Fruit fly (Drosophila melanogaster) whole organism, adult: Measurements from ENCODE around the gene CG8563.
A peak's percentile ranks its signal among the peaks of the same experiment; 100 is the strongest.

Experiments used
- CG11617 ChIP-seq: fragments of 200-800 bp; sonication (Bioruptor generic); optimal IDR thresholded peaks from 2 replicates; lab custom pipeline; 2017; ENCODE audit warnings: mild to moderate bottlenecking, missing biosample characterization, missing genetic modification reagents, missing genetic modification characterization
- CG12768 ChIP-seq: fragments of 200-800 bp; sonication (Bioruptor generic); optimal IDR thresholded peaks from 2 replicates; lab custom pipeline; 2017; ENCODE audit warnings: missing biosample characterization, missing genetic modification characterization, mild to moderate bottlenecking, moderate library complexity, missing genetic modification reagents
- CG14711 ChIP-seq: fragments of 200-800 bp; sonication (Bioruptor generic); optimal IDR thresholded peaks from 2 replicates; lab custom pipeline; 2018; ENCODE audit warnings: missing biosample characterization, mild to moderate bottlenecking, missing genetic modification characterization, moderate library complexity
- CG1620 ChIP-seq: fragments of 200-800 bp; sonication (Bioruptor generic); optimal IDR thresholded peaks from 2 replicates; lab custom pipeline; 2016; ENCODE audit warnings: missing biosample characterization, missing genetic modification characterization
- CG33017 ChIP-seq: fragments of 200-800 bp; sonication (Bioruptor generic); optimal IDR thresholded peaks from 2 replicates; lab custom pipeline; 2018; ENCODE audit warnings: missing biosample characterization, mild to moderate bottlenecking, missing genetic modification characterization, moderate library complexity
- CG5204 ChIP-seq: fragments of 200-800 bp; sonication (Bioruptor generic); optimal IDR thresholded peaks from 2 replicates; lab custom pipeline; 2016; ENCODE audit warnings: missing biosample characterization, missing genetic modification characterization
- CG7045 ChIP-seq: fragments of 200-800 bp; sonication (Bioruptor generic); optimal IDR thresholded peaks from 2 replicates; lab custom pipeline; 2017; ENCODE audit warnings: missing biosample characterization, mild to moderate bottlenecking, missing genetic modification characterization
- CG7101 ChIP-seq: fragments of 200-800 bp; sonication (Bioruptor generic); optimal IDR thresholded peaks from 2 replicates; lab custom pipeline; 2018; ENCODE audit warnings: missing biosample characterization, mild to moderate bottlenecking, missing genetic modification characterization, moderate library complexity
- Clk ChIP-seq: fragments of 200-800 bp; sonication (Bioruptor generic); optimal IDR thresholded peaks from 2 replicates; lab custom pipeline; 2017; ENCODE audit warnings: missing biosample characterization, missing genetic modification characterization
- Crg-1 ChIP-seq: fragments of 200-800 bp; sonication (Bioruptor generic); optimal IDR thresholded peaks from 2 replicates; lab custom pipeline; 2016; ENCODE audit warnings: missing biosample characterization, missing genetic modification characterization
- Hr96 ChIP-seq: fragments of 200-800 bp; sonication (Bioruptor generic); optimal IDR thresholded peaks from 2 replicates; lab custom pipeline; 2016; ENCODE audit warnings: missing biosample characterization, missing genetic modification characterization
- Mnt ChIP-seq: fragments of 200-800 bp; sonication (Bioruptor generic); optimal IDR thresholded peaks from 2 replicates; lab custom pipeline; 2016; ENCODE audit warnings: missing biosample characterization, mild to moderate bottlenecking, missing genetic modification characterization
- bab1 ChIP-seq: fragments of 200-800 bp; sonication (Bioruptor generic); optimal IDR thresholded peaks from 3 replicates; lab custom pipeline; 2019; ENCODE audit warnings: missing biosample characterization, mild to moderate bottlenecking, missing genetic modification characterization, moderate library complexity
- cic ChIP-seq: fragments of 200-800 bp; sonication (Bioruptor generic); optimal IDR thresholded peaks from 2 replicates; lab custom pipeline; 2017; ENCODE audit warnings: missing biosample characterization, mild to moderate bottlenecking, missing genetic modification characterization, moderate library complexity
- cnc ChIP-seq, 2 experiments: fragments of >200 bp; optimal IDR thresholded peaks; 2 replicates each; lab custom pipeline; 2017
- kay ChIP-seq: fragments of 200-800 bp; sonication (Bioruptor generic); peaks from one replicate; lab custom pipeline; 2016; ENCODE audit warnings: missing biosample characterization, missing genetic modification characterization, borderline replicate concordance
- ovo ChIP-seq: fragments of 200-800 bp; sonication (Bioruptor generic); optimal IDR thresholded peaks from 2 replicates; lab custom pipeline; 2016; ENCODE audit warnings: missing biosample characterization, missing genetic modification characterization
- pad ChIP-seq: fragments of 200-800 bp; sonication (Bioruptor generic); optimal IDR thresholded peaks from 3 replicates; lab custom pipeline; 2017; ENCODE audit warnings: missing biosample characterization, missing genetic modification characterization, mild to moderate bottlenecking, moderate library complexity, missing genetic modification reagents
- tj ChIP-seq: fragments of 200-800 bp; sonication (Bioruptor generic); optimal IDR thresholded peaks from 3 replicates; lab custom pipeline; 2017; ENCODE audit warnings: missing biosample characterization, mild to moderate bottlenecking, missing genetic modification characterization, moderate library complexity
- toe ChIP-seq: fragments of 200-800 bp; sonication (Bioruptor generic); optimal IDR thresholded peaks from 2 replicates; lab custom pipeline; 2016; ENCODE audit warnings: missing biosample characterization, missing genetic modification characterization

The CG8563 gene

DNA sequence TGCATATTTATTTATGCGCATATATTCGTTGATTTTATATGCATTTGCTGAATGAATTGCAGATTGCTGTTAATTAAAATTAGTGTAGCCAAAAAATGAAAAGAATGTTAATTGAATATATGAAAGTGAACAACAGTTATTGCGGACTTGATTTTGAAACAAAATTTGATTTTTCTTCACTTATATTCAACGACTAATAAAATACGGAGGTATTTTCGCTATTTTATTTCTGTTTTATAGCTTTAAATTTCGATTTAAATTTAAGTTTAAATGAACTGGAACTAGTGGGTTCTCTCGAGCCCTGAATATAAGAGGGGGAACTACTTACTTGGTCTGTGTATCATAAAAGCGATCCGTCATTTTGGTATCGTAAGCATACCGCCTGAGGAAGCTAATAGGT is 5.5 kb downstream of the CG8563 start, which contains the start of gene CG32379:
TSS of gene CG32379 (plus strand) at position 301 of the 400 bp plus-strand sequence.
- TF ChIP-seq CG7101 (tag; lab: Kevin White, UChicago) (no peak), bab1 (GFP tag; lab: Kevin White, UChicago) (no peak), pad (GFP tag; lab: Kevin White, UChicago) (no peak), CG12768 (GFP tag; lab: Kevin White, UChicago) (no peak), tj (no peak), Clk (no peak), CG1620 (GFP tag; lab: Kevin White, UChicago) (no peak), cnc (optimal IDR thresholded peaks at IDR 0.05; lab: Kevin White, UChicago) (no peak)

DNA sequence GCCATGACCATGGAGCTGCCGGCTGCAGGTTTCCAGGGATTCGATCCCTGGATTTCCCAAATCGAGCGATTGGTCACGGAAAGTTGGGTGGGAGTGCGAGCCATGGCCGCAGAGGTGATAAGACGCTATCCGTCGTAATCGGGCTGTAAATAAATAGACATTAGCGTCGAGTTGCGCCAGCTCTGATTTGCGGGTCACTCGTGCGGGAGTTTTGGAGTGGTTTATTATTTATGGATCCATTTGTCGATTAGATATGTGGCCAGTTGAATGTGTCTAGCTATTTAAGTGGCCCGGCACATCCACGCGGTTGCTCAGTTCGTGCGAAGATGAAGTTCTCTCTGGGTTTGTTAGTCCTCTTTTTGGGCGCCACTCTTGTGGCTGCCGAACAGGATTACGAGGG is 7.4 kb downstream of the CG8563 start, which contains the start of gene CG8562:
TSS of gene CG8562 (plus strand) at position 307 of the 400 bp plus-strand sequence.
- TF ChIP-seq CG7045 (GFP tag; lab: Kevin White, UChicago) (no peak), CG12768 (GFP tag; lab: Kevin White, UChicago) (no peak), CG11617 (GFP tag; lab: Kevin White, UChicago) (no peak)

DNA sequence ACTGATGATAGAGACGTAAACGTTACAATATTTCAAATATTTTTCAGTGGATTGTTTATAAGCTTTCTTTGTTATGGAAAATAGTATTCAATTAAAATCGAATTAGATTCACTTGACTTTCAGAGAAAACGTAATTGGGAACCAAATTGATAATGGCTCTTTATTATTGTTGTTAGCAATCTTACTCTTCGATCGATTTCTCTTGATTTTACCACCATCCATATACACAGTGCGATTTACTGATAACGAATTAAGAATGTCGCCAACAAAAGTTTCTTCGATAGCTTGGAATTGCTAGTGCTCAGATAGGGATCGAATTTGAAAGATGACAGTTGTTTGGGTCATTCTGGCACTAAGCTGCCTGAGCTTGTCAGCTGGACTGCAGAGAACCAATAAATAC is 9.2 kb downstream of the CG8563 start, which contains the start of gene CG18417:
TSS of gene CG18417 (plus strand) at position 301 of the 400 bp plus-strand sequence.
- TF ChIP-seq CG33017 (tag; lab: Kevin White, UChicago), result no peak
- TF ChIP-seq Hr96, result no peak
- TF ChIP-seq CG11617 (GFP tag; lab: Kevin White, UChicago), result no peak
- TF ChIP-seq bab1 (GFP tag; lab: Kevin White, UChicago), result no peak
- no peak for TF ChIP-seq CG14711 (tag; lab: Kevin White, UChicago)
- TF ChIP-seq Clk, result no peak
- TF ChIP-seq tj, result no peak
- no peak for TF ChIP-seq CG5204 (GFP tag; lab: Kevin White, UChicago)
- no peak for TF ChIP-seq CG7101 (tag; lab: Kevin White, UChicago)
- TF ChIP-seq toe (GFP tag; lab: Kevin White, UChicago), result no peak
- no peak for TF ChIP-seq Crg-1 (GFP tag; lab: Kevin White, UChicago)

DNA sequence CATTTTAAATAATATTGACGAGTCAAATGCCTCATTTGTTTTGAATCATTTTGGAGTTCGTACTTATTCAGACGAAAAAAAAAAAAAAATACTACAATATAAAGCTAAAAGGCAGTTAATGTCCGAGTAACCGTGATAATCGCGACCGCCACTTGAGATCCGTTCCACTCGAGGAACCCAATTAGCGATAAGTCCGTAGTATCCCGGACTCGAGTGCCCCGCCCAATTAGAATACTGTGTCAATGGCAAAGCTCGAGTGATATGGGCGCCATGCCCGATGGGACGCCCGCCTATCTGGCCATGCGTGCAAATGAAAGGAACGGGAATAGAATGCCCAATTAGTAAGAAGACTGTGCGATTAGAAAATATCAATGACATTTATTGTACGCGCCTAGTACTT is 11.4 kb downstream of the CG8563 start:
- TF ChIP-seq Hr96 (no peak), pad (GFP tag; lab: Kevin White, UChicago) (no peak), kay (no peak), CG1620 (GFP tag; lab: Kevin White, UChicago) (no peak), CG14711 (tag; lab: Kevin White, UChicago) (no peak), Clk (no peak), Crg-1 (GFP tag; lab: Kevin White, UChicago) (no peak), CG12768 (GFP tag; lab: Kevin White, UChicago) (no peak), CG5204 (GFP tag; lab: Kevin White, UChicago) (no peak), bab1 (GFP tag; lab: Kevin White, UChicago) (no peak), CG7045 (GFP tag; lab: Kevin White, UChicago) (no peak), CG33017 (tag; lab: Kevin White, UChicago) (no peak), cic (GFP tag; lab: Kevin White, UChicago) (no peak)

DNA sequence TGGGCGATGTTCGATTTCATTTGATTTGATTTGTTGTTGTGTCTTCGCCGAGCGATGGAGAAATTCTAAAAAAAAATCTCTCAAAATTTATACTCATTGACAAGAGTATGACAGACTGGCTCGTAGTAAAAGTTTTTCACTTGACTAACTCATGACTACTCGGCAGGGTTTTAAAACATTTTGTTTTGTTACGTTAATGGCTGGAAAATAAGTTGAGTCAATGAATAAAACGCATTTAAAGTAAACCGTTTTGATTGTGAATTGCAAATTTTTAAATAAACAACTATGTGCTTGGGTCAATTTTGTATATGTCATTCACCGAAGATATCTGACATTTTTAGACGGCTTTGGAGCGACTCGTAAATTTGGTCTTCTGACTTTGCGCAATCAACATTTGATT is 13.5 kb downstream of the CG8563 start, which contains the start of gene CG8560:
TSS of gene CG8560 (minus strand) at position 101 of the 400 bp plus-strand sequence.
- no peak for TF ChIP-seq bab1 (GFP tag; lab: Kevin White, UChicago)
- no peak for TF ChIP-seq CG11617 (GFP tag; lab: Kevin White, UChicago)
- no peak for TF ChIP-seq CG5204 (GFP tag; lab: Kevin White, UChicago)
- TF ChIP-seq cic (GFP tag; lab: Kevin White, UChicago), result no peak
- no peak for TF ChIP-seq CG14711 (tag; lab: Kevin White, UChicago)
- TF ChIP-seq kay, result no peak
- no peak for TF ChIP-seq Hr96
- no peak for TF ChIP-seq CG33017 (tag; lab: Kevin White, UChicago)
- no peak for TF ChIP-seq Crg-1 (GFP tag; lab: Kevin White, UChicago)
- TF ChIP-seq Mnt (GFP tag; lab: Kevin White, UChicago), result no peak
- TF ChIP-seq toe (GFP tag; lab: Kevin White, UChicago), result no peak
- no peak for TF ChIP-seq ovo (GFP tag; lab: Kevin White, UChicago)

DNA sequence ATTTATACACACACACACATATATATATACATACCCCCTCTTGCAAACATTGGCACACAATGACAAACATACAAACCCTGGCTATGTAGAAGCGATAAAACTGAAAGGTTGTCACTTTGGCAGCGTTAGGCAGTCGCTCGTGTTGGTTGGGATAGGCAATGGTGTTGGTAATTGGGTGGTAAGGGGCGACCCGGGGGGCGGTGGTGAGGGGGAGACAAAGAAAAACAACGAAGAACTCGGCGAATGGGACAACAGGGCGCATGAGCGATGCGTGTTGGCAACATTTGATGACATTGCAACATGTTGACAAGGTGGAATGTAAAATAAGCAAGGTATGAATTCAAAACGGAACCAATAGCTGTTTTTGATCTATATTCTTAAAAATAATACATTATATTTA is 32.0 kb downstream of the CG8563 start:
- TF ChIP-seq Mnt (GFP tag; lab: Kevin White, UChicago) (no peak), CG33017 (tag; lab: Kevin White, UChicago) (no peak), CG7101 (tag; lab: Kevin White, UChicago) (no peak), CG5204 (GFP tag; lab: Kevin White, UChicago) (no peak), CG12768 (GFP tag; lab: Kevin White, UChicago) (no peak)

DNA sequence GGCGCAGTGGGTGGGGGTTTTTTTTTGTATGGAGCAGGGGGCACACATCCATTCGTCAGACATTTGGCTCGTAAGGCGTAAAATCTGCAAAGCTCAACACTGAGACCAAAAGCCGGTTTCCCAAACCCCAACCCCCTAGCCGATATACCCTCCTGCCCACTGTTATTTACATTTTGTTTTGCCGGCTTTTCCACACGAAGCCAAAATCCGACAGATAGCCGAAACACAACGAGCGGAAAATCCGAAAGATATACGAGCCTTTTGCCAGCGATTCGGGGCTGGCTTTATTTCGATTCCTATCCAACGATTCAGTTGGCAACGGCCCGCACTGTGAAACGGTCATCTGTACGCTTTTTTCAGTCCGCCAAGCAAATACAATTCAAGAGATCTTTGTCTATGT is 33.0 kb downstream of the CG8563 start, which contains the start of gene CG42458:
TSS of gene CG42458 (plus strand) at position 311 of the 400 bp plus-strand sequence.
- no peak for TF ChIP-seq CG12768 (GFP tag; lab: Kevin White, UChicago)
- peak; percentile 68 for TF ChIP-seq kay
